Worm (Caenorhabditis elegans) whole organism, young adult: ENCODE results near the gene Y62E10A.6.
A peak's percentile ranks its signal among the peaks of the same experiment; 100 is the strongest.

Source experiments
- B0019.2 ChIP-seq: fragments of 200-800 bp; sonication (Bioruptor generic); conservative IDR thresholded peaks from 2 replicates; pipeline ENCODE4 v1.3.6; 2022; ENCODE audit warnings: missing genetic modification reagents, missing genetic modification characterization, missing compliant biosample characterization
- B0261.1 ChIP-seq: sonication (generic microtip); optimal IDR thresholded peaks from 2 replicates; lab custom pipeline; 2016; ENCODE audit warnings: mild to moderate bottlenecking, missing genetic modification characterization, moderate library complexity, missing compliant biosample characterization
- B0336.3 ChIP-seq: fragments of 200-800 bp; sonication (Bioruptor generic); IDR thresholded peaks from 2 replicates; pipeline ENCODE4 v1.3.6; 2022; ENCODE audit warnings: missing genetic modification characterization, missing compliant biosample characterization
- K11D2.4 ChIP-seq: fragments of 200-800 bp; sonication (Bioruptor generic); IDR thresholded peaks from 2 replicates; pipeline ENCODE4 v1.3.6; 2022; ENCODE audit warnings: missing genetic modification reagents, missing genetic modification characterization, missing compliant biosample characterization
- K12H6.12 ChIP-seq: fragments of 200-800 bp; sonication (Bioruptor generic); optimal IDR thresholded peaks from 2 replicates; lab custom pipeline; 2018; ENCODE audit warnings: mild to moderate bottlenecking, missing genetic modification characterization, missing compliant biosample characterization
- T26A5.8 ChIP-seq: sonication (generic microtip); optimal IDR thresholded peaks from 2 replicates; lab custom pipeline; 2016; ENCODE audit warnings: missing genetic modification characterization, missing compliant biosample characterization
- Y95B8A.8 ChIP-seq: fragments of 200-800 bp; sonication (Bioruptor generic); IDR thresholded peaks from 2 replicates; pipeline ENCODE4 v1.3.6; 2022; ENCODE audit warnings: missing genetic modification reagents, missing genetic modification characterization, missing compliant biosample characterization
- ZK185.1 ChIP-seq: sonication (generic microtip); optimal IDR thresholded peaks from 2 replicates; lab custom pipeline; 2016; ENCODE audit warnings: mild to moderate bottlenecking, missing genetic modification characterization, missing compliant biosample characterization; ENCODE audit not compliant: poor library complexity, severe bottlenecking
- akir-1 ChIP-seq: fragments of 200-800 bp; sonication (Bioruptor generic); optimal IDR thresholded peaks from 2 replicates; lab custom pipeline; 2018; ENCODE audit warnings: mild to moderate bottlenecking, missing genetic modification characterization, moderate library complexity, missing compliant biosample characterization
- ama-1 ChIP-seq, 3 experiments: fragments of 150-350 bp in 1 of 3; sonication (generic microtip) in 2 of 3; optimal IDR thresholded peaks; 2 replicates each; lab custom pipeline; 2014 to 2018; ENCODE audit warnings: missing biosample characterization in 2 of 3, missing genetic modification characterization in 2 of 3, missing genetic modification reagents in 2 of 3
- aptf-3 ChIP-seq: fragments of 200-800 bp; sonication (Bioruptor generic); IDR thresholded peaks from 2 replicates; pipeline ENCODE4 v1.3.6; 2022; ENCODE audit warnings: missing genetic modification characterization, missing compliant biosample characterization
- attf-5 ChIP-seq: fragments of 200-800 bp; sonication (Bioruptor generic); optimal IDR thresholded peaks from 2 replicates; lab custom pipeline; 2018; ENCODE audit warnings: mild to moderate bottlenecking, missing genetic modification characterization, missing compliant biosample characterization
- attf-6 ChIP-seq: fragments of 200-800 bp; sonication (Bioruptor generic); IDR thresholded peaks from 2 replicates; pipeline ENCODE4 v1.3.6; 2022; ENCODE audit warnings: missing genetic modification reagents, missing genetic modification characterization, missing compliant biosample characterization
- bed-1 ChIP-seq: fragments of 200-800 bp; sonication (Bioruptor generic); IDR thresholded peaks from 2 replicates; pipeline ENCODE4 v1.3.6; 2022; ENCODE audit warnings: missing genetic modification reagents, missing genetic modification characterization, missing compliant biosample characterization
- cebp-2 ChIP-seq: fragments of 200-800 bp; sonication (Bioruptor generic); IDR thresholded peaks from 2 replicates; pipeline ENCODE4 v1.3.6; 2022; ENCODE audit warnings: missing genetic modification characterization, missing compliant biosample characterization
- ceh-100 ChIP-seq: fragments of 200-800 bp; sonication (Bioruptor generic); IDR thresholded peaks from 2 replicates; pipeline ENCODE4 v1.3.6; 2022; ENCODE audit warnings: missing genetic modification reagents, missing genetic modification characterization, missing compliant biosample characterization
- ceh-58 ChIP-seq: fragments of 200-800 bp; sonication (Bioruptor generic); IDR thresholded peaks from 2 replicates; pipeline ENCODE4 v1.3.6; 2022; ENCODE audit warnings: missing genetic modification characterization, missing compliant biosample characterization
- chd-7 ChIP-seq: sonication (generic microtip); optimal IDR thresholded peaks from 2 replicates; lab custom pipeline; 2016; ENCODE audit warnings: mild to moderate bottlenecking, missing genetic modification characterization, moderate library complexity, missing compliant biosample characterization
- die-1 ChIP-seq: sonication (generic microtip); optimal IDR thresholded peaks from 2 replicates; lab custom pipeline; 2016; ENCODE audit warnings: missing genotype, mild to moderate bottlenecking, missing genetic modification characterization, missing compliant biosample characterization
- dpl-1 ChIP-seq: fragments of 150-350 bp; optimal IDR thresholded peaks from 2 replicates; lab custom pipeline; 2014; ENCODE audit warnings: missing biosample characterization, missing genetic modification reagents, missing genetic modification characterization
- efl-1 ChIP-seq: fragments of 150-350 bp; optimal IDR thresholded peaks from 2 replicates; lab custom pipeline; 2014; ENCODE audit warnings: missing biosample characterization, missing genetic modification reagents, missing genetic modification characterization
- ets-4 ChIP-seq: fragments of 200-800 bp; sonication (Bioruptor generic); optimal IDR thresholded peaks from 2 replicates; lab custom pipeline; 2018; ENCODE audit warnings: mild to moderate bottlenecking, missing genetic modification characterization, missing compliant biosample characterization
- gei-17 ChIP-seq: fragments of 200-800 bp; sonication (Bioruptor generic); optimal IDR thresholded peaks from 2 replicates; lab custom pipeline; 2018; ENCODE audit warnings: mild to moderate bottlenecking, missing genetic modification characterization, missing compliant biosample characterization
- hrde-1 ChIP-seq: sonication (generic microtip); optimal IDR thresholded peaks from 2 replicates; lab custom pipeline; 2016; ENCODE audit warnings: missing genetic modification characterization, mild to moderate bottlenecking, missing compliant biosample characterization, moderate library complexity, missing genotype, missing genetic modification reagents, borderline replicate concordance
- lag-1 ChIP-seq: fragments of 200-800 bp; sonication (Bioruptor generic); IDR thresholded peaks from 2 replicates; pipeline ENCODE4 v1.3.6; 2022; ENCODE audit warnings: missing genetic modification reagents, missing genetic modification characterization, missing compliant biosample characterization
- lin-26 ChIP-seq: fragments of 200-800 bp; sonication (Bioruptor generic); IDR thresholded peaks from 2 replicates; pipeline ENCODE4 v1.3.6; 2022; ENCODE audit warnings: missing genetic modification reagents, missing genetic modification characterization, missing compliant biosample characterization
- lin-40 ChIP-seq: sonication (generic microtip); optimal IDR thresholded peaks from 2 replicates; lab custom pipeline; 2016; ENCODE audit warnings: missing genetic modification characterization, mild to moderate bottlenecking, missing compliant biosample characterization, missing genotype, missing genetic modification reagents
- madf-3 ChIP-seq: fragments of 200-800 bp; sonication (Bioruptor generic); IDR thresholded peaks from 2 replicates; pipeline ENCODE4 v1.3.6; 2022; ENCODE audit warnings: missing genetic modification reagents, missing genetic modification characterization, missing compliant biosample characterization
- mcd-1 ChIP-seq: fragments of 200-800 bp; sonication (Bioruptor generic); IDR thresholded peaks from 2 replicates; pipeline ENCODE4 v1.3.6; 2022; ENCODE audit warnings: missing genetic modification reagents, missing genetic modification characterization, missing compliant biosample characterization
- mxl-1 ChIP-seq: sonication (generic microtip); optimal IDR thresholded peaks from 2 replicates; lab custom pipeline; 2016; ENCODE audit warnings: missing genetic modification characterization, missing compliant biosample characterization
- nfya-1 ChIP-seq: sonication (generic microtip); optimal IDR thresholded peaks from 2 replicates; lab custom pipeline; 2017; ENCODE audit warnings: antibody characterized with exemption, missing compliant biosample characterization, missing genetic modification characterization, borderline replicate concordance; ENCODE audit not compliant: insufficient read depth
- nhr-80 ChIP-seq: sonication (generic microtip); optimal IDR thresholded peaks from 2 replicates; lab custom pipeline; 2016; ENCODE audit warnings: missing genetic modification characterization, missing compliant biosample characterization
- snpc-1.3 ChIP-seq: sonication (generic microtip); optimal IDR thresholded peaks from 2 replicates; lab custom pipeline; 2017; ENCODE audit warnings: missing genetic modification characterization, mild to moderate bottlenecking, missing compliant biosample characterization, antibody characterized with exemption, moderate library complexity, missing genotype, missing genetic modification reagents; ENCODE audit not compliant: insufficient read depth
- snpc-4 ChIP-seq, 5 experiments: fragments of 150-350 bp in 1 of 5; sonication (generic microtip) in 4 of 5; optimal IDR thresholded peaks; 2 replicates each; lab custom pipeline; 2014 to 2018; ENCODE audit warnings: missing genetic modification characterization in 5 of 5, missing biosample characterization in 3 of 5, antibody characterized with exemption in 2 of 5, mild to moderate bottlenecking in 2 of 5, missing compliant biosample characterization in 2 of 5, missing genotype in 2 of 5, moderate library complexity in 2 of 5, missing genetic modification reagents in 1 of 5
- tbp1 ChIP-seq: fragments of 200-800 bp; sonication (Bioruptor generic); optimal IDR thresholded peaks from 2 replicates; lab custom pipeline; 2018; ENCODE audit warnings: mild to moderate bottlenecking, missing genetic modification characterization, missing compliant biosample characterization
- zfh-2 ChIP-seq: fragments of 200-800 bp; sonication (Bioruptor generic); conservative IDR thresholded peaks from 2 replicates; pipeline ENCODE4 v1.3.6; 2022; ENCODE audit warnings: missing genetic modification reagents, missing genetic modification characterization, missing compliant biosample characterization
- ztf-22 ChIP-seq: fragments of 200-800 bp; sonication (Bioruptor generic); optimal IDR thresholded peaks from 2 replicates; lab custom pipeline; 2018; ENCODE audit warnings: mild to moderate bottlenecking, missing genetic modification characterization, moderate library complexity, missing compliant biosample characterization
- ztf-25 ChIP-seq: fragments of 200-800 bp; sonication (Bioruptor generic); IDR thresholded peaks from 2 replicates; pipeline ENCODE4 v1.3.6; 2022; ENCODE audit warnings: missing genetic modification reagents, missing genetic modification characterization, missing compliant biosample characterization
- ztf-3 ChIP-seq: fragments of 200-800 bp; sonication (Bioruptor generic); optimal IDR thresholded peaks from 2 replicates; lab custom pipeline; 2018; ENCODE audit warnings: mild to moderate bottlenecking, missing genetic modification characterization, missing compliant biosample characterization

Gene Y62E10A.6

ce11 chrIV:13395255-13395654, 23.5 kb downstream of the Y62E10A.6 start (continued):
- TF ChIP-seq bed-1 (GFP tag; lab: Robert Waterston, UW) (0 out of 2 replicates have a peak, but pooled peaks have one; percentile 76), attf-5 (GFP tag; lab: Kevin White, UChicago) (peak; percentile 64), Y95B8A.8 (GFP tag; lab: Robert Waterston, UW) (no peak), ama-1 (optimal IDR thresholded peaks at IDR 0.05; lab: Kevin White, UChicago) (no peak), ama-1 (GFP tag; optimal IDR thresholded peaks at IDR 0.05; lab: Kevin White, UChicago) (no peak), mxl-1 (no peak), zfh-2 (GFP tag; lab: Robert Waterston, UW) (peak; percentile 97), akir-1 (GFP tag; lab: Kevin White, UChicago) (no peak), ceh-58 (GFP tag; lab: Robert Waterston, UW) (no peak), ceh-100 (GFP tag; lab: Robert Waterston, UW) (no peak), chd-7 (tag; lab: Kevin White, UChicago) (peak; percentile 88), hrde-1 (tag; lab: Kevin White, UChicago) (no peak), B0336.3 (GFP tag; lab: Robert Waterston, UW) (peak; percentile 75), snpc-4 (GFP tag; optimal IDR thresholded peaks at IDR 0.05; lab: Kevin White, UChicago) (no peak), snpc-4 (tag; optimal IDR thresholded peaks at IDR 0.05; lab: Kevin White, UChicago) (peak in 3 of 4 experiments; percentile 30 to 51 (median 42)), gei-17 (no peak), T26A5.8 (tag; lab: Kevin White, UChicago) (no peak), aptf-3 (GFP tag; lab: Robert Waterston, UW) (no peak), ztf-3 (GFP tag; lab: Kevin White, UChicago) (peak; percentile 39), K12H6.12 (tag; lab: Kevin White, UChicago) (peak; percentile 82), B0261.1 (tag; lab: Kevin White, UChicago) (no peak), dpl-1 (GFP tag; lab: Kevin White, UChicago) (no peak), madf-3 (GFP tag; lab: Robert Waterston, UW) (0 out of 2 replicates have a peak, but pooled peaks have one; percentile 30), lin-26 (GFP tag; lab: Robert Waterston, UW) (0 out of 2 replicates have a peak, but pooled peaks have one; percentile 43), ets-4 (no peak), cebp-2 (GFP tag; lab: Robert Waterston, UW) (0 out of 2 replicates have a peak, but pooled peaks have one; percentile 6), ztf-22 (GFP tag; lab: Kevin White, UChicago) (peak; percentile 62), nfya-1 (tag; lab: Kevin White, UChicago) (no peak), tbp1 (GFP tag; lab: Kevin White, UChicago) (peak; percentile 57), ztf-25 (GFP tag; lab: Robert Waterston, UW) (no peak; the same call in 1 of the 2 replicates), attf-6 (GFP tag; lab: Robert Waterston, UW) (no peak), mcd-1 (GFP tag; lab: Robert Waterston, UW) (peak; percentile 77), B0019.2 (GFP tag; lab: Robert Waterston, UW) (no peak), K11D2.4 (GFP tag; lab: Robert Waterston, UW) (peak; percentile 64; the same call in 1 of the 2 replicates), ZK185.1 (tag; lab: Kevin White, UChicago) (no peak), die-1 (no peak), lin-40 (peak; percentile 83), lag-1 (no peak)

ce11 chrIV:13396375-13396774, 24.6 kb downstream of the Y62E10A.6 start:
- no peak for TF ChIP-seq snpc-1.3 (tag; lab: Kevin White, UChicago)
- TF ChIP-seq efl-1 (GFP tag; lab: Kevin White, UChicago), result no peak
- peak; percentile 15 for TF ChIP-seq lin-40
- peak; percentile 37 for TF ChIP-seq nhr-80 (tag; lab: Kevin White, UChicago)
- peak; percentile 27 for TF ChIP-seq ZK185.1 (tag; lab: Kevin White, UChicago)
